Fruit fly (Drosophila melanogaster) S2 (cell line): ENCODE measurements around the gene CG33552.

ENCODE experiments used
- CG8478 ChIP-seq: fragments of >200 bp; optimal IDR thresholded peaks from 2 replicates; lab custom pipeline; 2018
- CTCF ChIP-seq, 2 experiments: fragments of >200 bp; optimal IDR thresholded peaks; 2 replicates each; lab custom pipeline; 2018

DNA sequence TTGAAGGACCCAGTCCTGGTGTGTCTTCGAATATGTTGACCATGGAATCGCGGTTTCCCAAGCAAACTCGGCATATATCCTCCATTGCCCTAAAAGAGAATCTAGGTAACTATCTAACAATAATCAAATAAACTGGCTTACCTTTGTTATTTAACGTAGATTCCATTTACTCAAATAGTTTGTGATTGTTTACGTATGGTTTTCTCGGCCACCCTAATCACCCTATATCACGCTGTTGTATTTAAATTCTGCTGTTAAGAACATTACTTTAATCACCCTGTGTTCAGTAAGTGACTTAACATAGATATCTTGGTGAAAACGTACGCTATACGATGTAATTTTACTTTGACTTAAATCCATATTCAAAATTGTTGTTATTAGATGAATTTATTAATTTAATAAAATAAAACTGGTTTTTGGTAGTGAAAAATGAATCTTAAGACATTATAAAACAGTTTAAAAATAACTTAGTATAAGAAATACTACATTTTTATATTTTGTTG, 20.8 kb downstream of the CG33552 start:
- TF ChIP-seq CG8478 = no peak
- no peak for TF ChIP-seq CTCF (optimal IDR thresholded peaks at IDR 0.05; lab: Kevin White, UChicago)
